Fruit fly (Drosophila melanogaster): ENCODE data around the gene Acsf2.
A peak's percentile ranks its signal among the peaks of the same experiment; 100 is the strongest.

Acsf2 gene

dm6 chr2L:5292977-5293513, 49.0 kb downstream of the Acsf2 start (continued):
- TF ChIP-seq twi (tag; optimal IDR thresholded peaks at IDR 0.05), result peak; percentile 66
- no peak for TF ChIP-seq mirr (GFP tag; optimal IDR thresholded peaks at IDR 0.05)
- TF ChIP-seq bowl (GFP tag; IDR thresholded peaks at IDR 0.05), result no peak
- TF ChIP-seq CG3995 (GFP tag; optimal IDR thresholded peaks at IDR 0.05), result no peak
- peak; percentile 79 for TF ChIP-seq CG3407 (GFP tag; optimal IDR thresholded peaks at IDR 0.05)
- no peak for TF ChIP-seq eyg (GFP tag; optimal IDR thresholded peaks at IDR 0.05)
- TF ChIP-seq insv (GFP tag; optimal IDR thresholded peaks at IDR 0.05), result peak in 1 of 2 experiments; percentile 71
- peak; percentile 14 for TF ChIP-seq Sry-β (GFP tag; optimal IDR thresholded peaks at IDR 0.05)
- TF ChIP-seq CG7357 (GFP tag; IDR thresholded peaks at IDR 0.05), result peak; percentile 45; the same call in 1 of the 3 replicates
- TF ChIP-seq grn (GFP tag; optimal IDR thresholded peaks at IDR 0.05), result no peak
- peak; percentile 28 for TF ChIP-seq MTF-1 (GFP tag; optimal IDR thresholded peaks at IDR 0.05; ENCODE audit: borderline replicate concordance)
- TF ChIP-seq ash1 (GFP tag; optimal IDR thresholded peaks at IDR 0.05), result no peak
- TF ChIP-seq Rx (GFP tag; IDR thresholded peaks at IDR 0.05), result peak; percentile 41; the same call in 1 of the 2 replicates
- peak; percentile 62 for TF ChIP-seq org-1 (GFP tag; optimal IDR thresholded peaks at IDR 0.05)
- TF ChIP-seq Sin3A (optimal IDR thresholded peaks at IDR 0.05), result no peak
- TF ChIP-seq ab (GFP tag; optimal IDR thresholded peaks at IDR 0.05), result no peak
- no peak for TF ChIP-seq CG6765 (GFP tag; optimal IDR thresholded peaks at IDR 0.05)
- TF ChIP-seq hbn (GFP tag; IDR thresholded peaks at IDR 0.05; ENCODE audit: partially characterized antibody), result no peak
- peak; percentile 50 for TF ChIP-seq HmgZ (tag; optimal IDR thresholded peaks at IDR 0.05)
- TF ChIP-seq chn (GFP tag; optimal IDR thresholded peaks at IDR 0.05), result peak; percentile 44
- peak; percentile 62 for TF ChIP-seq Mes4 (GFP tag; optimal IDR thresholded peaks at IDR 0.05)
- TF ChIP-seq CG8944 (GFP tag; optimal IDR thresholded peaks at IDR 0.05), result peak; percentile 27
- TF ChIP-seq Hr3 (GFP tag; optimal IDR thresholded peaks at IDR 0.05), result peak; percentile 60
- TF ChIP-seq grau (tag; optimal IDR thresholded peaks at IDR 0.05), result peak; percentile 65
- TF ChIP-seq maf-S (GFP tag; optimal IDR thresholded peaks at IDR 0.05), result peak; percentile 27
- TF ChIP-seq CG7271 (tag; optimal IDR thresholded peaks at IDR 0.05), result no peak
- peak; percentile 44 for TF ChIP-seq NC2α (GFP tag; optimal IDR thresholded peaks at IDR 0.05)
- peak; percentile 34 for TF ChIP-seq gro (GFP tag; optimal IDR thresholded peaks at IDR 0.05)
- TF ChIP-seq Med (GFP tag), result peak; percentile 88
- TF ChIP-seq otp (GFP tag; IDR thresholded peaks at IDR 0.05), result 0 out of 3 replicates have a peak, but pooled peaks have one; percentile 43
- peak; percentile 77 for TF ChIP-seq ac (GFP tag; optimal IDR thresholded peaks at IDR 0.05)
- TF ChIP-seq gt (GFP tag; IDR thresholded peaks at IDR 0.05), result 0 out of 2 replicates have a peak, but pooled peaks have one; percentile 20
- no peak for TF ChIP-seq CG13894 (tag; optimal IDR thresholded peaks at IDR 0.05)
- peak; percentile 22 for TF ChIP-seq CG15073 (GFP tag; optimal IDR thresholded peaks at IDR 0.05)
- TF ChIP-seq CG9797 (GFP tag; optimal IDR thresholded peaks at IDR 0.05), result no peak
- TF ChIP-seq CG3838 (GFP tag; optimal IDR thresholded peaks at IDR 0.05), result no peak
- no peak for TF ChIP-seq CG6272 (GFP tag; IDR thresholded peaks at IDR 0.05)
- peak; percentile 16 for TF ChIP-seq CG10565 (GFP tag; optimal IDR thresholded peaks at IDR 0.05)
- peak; percentile 85 for TF ChIP-seq Sox102F (GFP tag; optimal IDR thresholded peaks at IDR 0.05)
- peak; percentile 62 for TF ChIP-seq sqz (GFP tag; optimal IDR thresholded peaks at IDR 0.05)
- TF ChIP-seq Camta (GFP tag; optimal IDR thresholded peaks at IDR 0.05), result peak; percentile 79
- no peak for TF ChIP-seq da (GFP tag; optimal IDR thresholded peaks at IDR 0.05)
- TF ChIP-seq Trl (optimal IDR thresholded peaks at IDR 0.05), result peak in 1 of 2 experiments; percentile 32
- TF ChIP-seq Trl (GFP tag; optimal IDR thresholded peaks at IDR 0.05), result peak; percentile 52
- no peak for TF ChIP-seq vnd (GFP tag; IDR thresholded peaks at IDR 0.05; ENCODE audit: partially characterized antibody)
- peak; percentile 27 for TF ChIP-seq ERR (GFP tag; optimal IDR thresholded peaks at IDR 0.05)
- no peak for TF ChIP-seq cas (GFP tag; IDR thresholded peaks at IDR 0.05)
- TF ChIP-seq CG3163 (GFP tag; optimal IDR thresholded peaks at IDR 0.05), result peak; percentile 26
- TF ChIP-seq CG14441 (GFP tag; IDR thresholded peaks at IDR 0.05), result peak; percentile 45; the same call in 1 of the 2 replicates
- TF ChIP-seq CG2889 (GFP tag; IDR thresholded peaks at IDR 0.05), result no peak
- TF ChIP-seq CG32772 (GFP tag; IDR thresholded peaks at IDR 0.05), result peak; percentile 54
- peak; percentile 64 for TF ChIP-seq HHEX (GFP tag; optimal IDR thresholded peaks at IDR 0.05)

Measured in whole organism, embryonic.